Worm (Caenorhabditis elegans): ENCODE results near the gene Y45G12B.2.

DNA sequence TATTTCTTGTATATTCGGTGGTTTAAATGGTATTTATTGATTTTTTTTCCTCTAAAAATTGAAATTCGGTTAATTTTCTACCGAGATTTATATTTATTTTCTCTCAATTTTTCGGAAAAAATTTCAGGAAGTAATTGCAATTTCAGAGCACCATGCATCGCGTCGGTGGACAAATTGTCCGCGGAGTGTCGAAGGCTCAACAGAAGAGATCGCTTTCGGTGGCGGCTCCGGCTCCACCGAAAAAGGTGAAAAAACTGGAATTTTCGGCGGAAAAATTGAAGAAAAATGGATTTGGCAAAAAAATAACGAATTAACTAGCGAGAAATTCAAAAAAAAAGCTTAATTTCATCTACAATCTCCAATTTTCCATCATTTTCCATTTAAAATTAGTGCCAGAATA, 4.3 kb downstream of the Y45G12B.2 start, which contains the start of gene nuo-5:
- no peak for TF ChIP-seq ama-1 (optimal IDR thresholded peaks at IDR 0.05)
- no peak for TF ChIP-seq F13C5.2 (tag; optimal IDR thresholded peaks at IDR 0.05)
